Fruit fly (Drosophila melanogaster) whole organism, embryonic: ENCODE measurements around the gene Pino.
A peak's percentile ranks its signal among the peaks of the same experiment; 100 is the strongest.

Experiments used
- CG10274 ChIP-seq: fragments of 200-800 bp; sonication (Bioruptor generic); optimal IDR thresholded peaks from 3 replicates; lab custom pipeline; 2017; ENCODE audit warnings: missing biosample characterization, mild to moderate bottlenecking, missing genetic modification characterization
- CG10543 ChIP-seq: fragments of 200-800 bp; sonication (Bioruptor generic); optimal IDR thresholded peaks from 3 replicates; lab custom pipeline; 2017; ENCODE audit warnings: missing biosample characterization, mild to moderate bottlenecking, missing genetic modification characterization, moderate library complexity
- CG12155 ChIP-seq: fragments of 200-800 bp; sonication (Bioruptor generic); optimal IDR thresholded peaks from 3 replicates; lab custom pipeline; 2016; ENCODE audit warnings: missing biosample characterization, missing genetic modification characterization
- CG12391 ChIP-seq: fragments of 200-800 bp; sonication (Bioruptor generic); optimal IDR thresholded peaks from 3 replicates; lab custom pipeline; 2018; ENCODE audit warnings: missing biosample characterization, mild to moderate bottlenecking, missing genetic modification characterization, moderate library complexity
- CG13123 ChIP-seq: fragments of 200-800 bp; sonication (Bioruptor generic); optimal IDR thresholded peaks from 2 replicates; lab custom pipeline; 2016; ENCODE audit warnings: missing biosample characterization, missing genetic modification characterization
- CG13287 ChIP-seq: fragments of 200-800 bp; sonication (Bioruptor generic); IDR thresholded peaks from 2 replicates; pipeline ENCODE4 v1.3.6; 2022; ENCODE audit warnings: missing biosample characterization, missing genetic modification characterization; ENCODE audit not compliant: partially characterized antibody
- CG13894 ChIP-seq: fragments of 200-800 bp; sonication (Bioruptor generic); optimal IDR thresholded peaks from 3 replicates; lab custom pipeline; 2018; ENCODE audit warnings: missing biosample characterization, mild to moderate bottlenecking, missing genetic modification characterization, moderate library complexity
- CG15073 ChIP-seq: fragments of 200-800 bp; sonication (Bioruptor generic); optimal IDR thresholded peaks from 2 replicates; lab custom pipeline; 2016; ENCODE audit warnings: missing biosample characterization, missing genetic modification characterization
- CG17385 ChIP-seq: fragments of 200-800 bp; sonication (Bioruptor generic); optimal IDR thresholded peaks from 3 replicates; lab custom pipeline; 2018; ENCODE audit warnings: missing biosample characterization, mild to moderate bottlenecking, missing genetic modification characterization
- CG2875 ChIP-seq: fragments of 200-800 bp; sonication (Bioruptor generic); optimal IDR thresholded peaks from 2 replicates; lab custom pipeline; 2017; ENCODE audit warnings: missing biosample characterization, mild to moderate bottlenecking, missing genetic modification characterization, missing genetic modification reagents
- CG30431 ChIP-seq: fragments of 200-800 bp; sonication (Bioruptor generic); optimal IDR thresholded peaks from 2 replicates; lab custom pipeline; 2017; ENCODE audit warnings: missing biosample characterization, missing genetic modification characterization
- CG3995 ChIP-seq: fragments of 200-800 bp; sonication (Bioruptor generic); optimal IDR thresholded peaks from 3 replicates; lab custom pipeline; 2016; ENCODE audit warnings: missing biosample characterization, missing genetic modification characterization
- CG42726 ChIP-seq: fragments of 200-800 bp; sonication (Bioruptor generic); IDR thresholded peaks from 2 replicates; pipeline ENCODE4 v1.3.6; 2022; ENCODE audit warnings: missing biosample characterization, missing genetic modification characterization; ENCODE audit not compliant: partially characterized antibody
- CG4730 ChIP-seq: fragments of 200-800 bp; sonication (Bioruptor generic); IDR thresholded peaks from 2 replicates; pipeline ENCODE4 v1.3.6; 2022; ENCODE audit warnings: missing biosample characterization, missing genetic modification characterization
- CG6683 ChIP-seq: fragments of 200-800 bp; sonication (Bioruptor generic); optimal IDR thresholded peaks from 2 replicates; lab custom pipeline; 2017; ENCODE audit warnings: missing biosample characterization, mild to moderate bottlenecking, missing genetic modification characterization, missing genetic modification reagents
- CG7786 ChIP-seq: fragments of 200-800 bp; sonication (Bioruptor generic); optimal IDR thresholded peaks from 2 replicates; lab custom pipeline; 2016; ENCODE audit warnings: missing biosample characterization, missing genetic modification characterization
- CG8290 ChIP-seq, 3 experiments: fragments of 200-800 bp; sonication (Bioruptor generic); optimal IDR thresholded peaks; 2 replicates each; lab custom pipeline; 2016 to 2019; ENCODE audit warnings: missing biosample characterization in 3 of 3, missing genetic modification characterization in 3 of 3, mild to moderate bottlenecking in 2 of 3, moderate library complexity in 1 of 3
- CG9876 ChIP-seq: fragments of 200-800 bp; sonication (Bioruptor generic); optimal IDR thresholded peaks from 2 replicates; lab custom pipeline; 2016; ENCODE audit warnings: missing biosample characterization, missing genetic modification characterization
- CoRest ChIP-seq: fragments of 200-800 bp; sonication (Bioruptor generic); optimal IDR thresholded peaks from 3 replicates; lab custom pipeline; 2018; ENCODE audit warnings: missing biosample characterization, mild to moderate bottlenecking, missing genetic modification characterization, moderate library complexity
- D19A ChIP-seq: fragments of 200-800 bp; optimal IDR thresholded peaks from 3 replicates; lab custom pipeline; 2019; ENCODE audit warnings: missing biosample characterization, mild to moderate bottlenecking, missing genetic modification characterization, moderate library complexity
- D19B ChIP-seq: fragments of 200-800 bp; sonication (Bioruptor generic); optimal IDR thresholded peaks from 2 replicates; lab custom pipeline; 2017; ENCODE audit warnings: missing biosample characterization, mild to moderate bottlenecking, missing genetic modification characterization
- Dfd ChIP-seq, 2 experiments: fragments of >200 bp; optimal IDR thresholded peaks; 2 replicates each; lab custom pipeline; 2017; ENCODE audit warnings: missing biosample characterization in 2 of 2, missing genetic modification characterization in 2 of 2
- Ets65A ChIP-seq: fragments of 200-800 bp; sonication (Bioruptor generic); peaks from one replicate; lab custom pipeline; 2016; ENCODE audit warnings: missing biosample characterization, missing genetic modification characterization
- Gsc ChIP-seq: fragments of 200-800 bp; sonication (Bioruptor generic); IDR thresholded peaks from 2 replicates; pipeline ENCODE4 v1.3.6; 2022; ENCODE audit warnings: missing biosample characterization, missing genetic modification characterization
- Gug ChIP-seq: fragments of 200-800 bp; sonication (Bioruptor generic); IDR thresholded peaks from 4 replicates; pipeline ENCODE4 v1.3.6; 2022; ENCODE audit warnings: missing biosample characterization, missing genetic modification characterization
- HmgZ ChIP-seq: fragments of 200-800 bp; sonication (Bioruptor generic); optimal IDR thresholded peaks from 2 replicates; lab custom pipeline; 2018; ENCODE audit warnings: missing biosample characterization, mild to moderate bottlenecking, missing genetic modification characterization
- Lim3 ChIP-seq: fragments of 200-800 bp; sonication (Bioruptor generic); IDR thresholded peaks from 2 replicates; pipeline ENCODE4 v1.3.6; 2022; ENCODE audit warnings: missing biosample characterization, missing genetic modification characterization
- Optix ChIP-seq: fragments of 200-800 bp; sonication (Bioruptor generic); IDR thresholded peaks from 3 replicates; pipeline ENCODE4 v1.3.6; 2022; ENCODE audit warnings: missing biosample characterization, missing genetic modification characterization
- Scr ChIP-seq: fragments of 200-800 bp; sonication (Bioruptor generic); IDR thresholded peaks from 2 replicates; pipeline ENCODE4 v1.3.6; 2022; ENCODE audit warnings: missing biosample characterization, missing genetic modification characterization; ENCODE audit not compliant: partially characterized antibody
- Xbp1 ChIP-seq: fragments of 200-800 bp; sonication (Bioruptor generic); optimal IDR thresholded peaks from 3 replicates; lab custom pipeline; 2016; ENCODE audit warnings: missing biosample characterization, mild to moderate bottlenecking, missing genetic modification characterization
- Xrp1 ChIP-seq: fragments of 200-800 bp; sonication (Bioruptor generic); IDR thresholded peaks from 2 replicates; pipeline ENCODE4 v1.3.6; 2022; ENCODE audit warnings: missing biosample characterization, missing genetic modification characterization
- abd-A ChIP-seq: fragments of 200-800 bp; sonication (Bioruptor generic); optimal IDR thresholded peaks from 3 replicates; lab custom pipeline; 2019; ENCODE audit warnings: missing biosample characterization, mild to moderate bottlenecking, missing genetic modification characterization, moderate library complexity
- cad ChIP-seq: fragments of >200 bp; optimal IDR thresholded peaks from 2 replicates; lab custom pipeline; 2017; ENCODE audit warnings: missing biosample characterization, missing genetic modification characterization
- cg ChIP-seq: fragments of 200-800 bp; sonication (Bioruptor generic); optimal IDR thresholded peaks from 3 replicates; lab custom pipeline; 2019; ENCODE audit warnings: missing biosample characterization, mild to moderate bottlenecking, missing genetic modification characterization, moderate library complexity
- corto ChIP-seq: fragments of 200-800 bp; sonication (Bioruptor generic); optimal IDR thresholded peaks from 2 replicates; lab custom pipeline; 2016; ENCODE audit warnings: missing biosample characterization, mild to moderate bottlenecking, missing genetic modification characterization, moderate library complexity
- dati ChIP-seq: fragments of 200-800 bp; sonication (Bioruptor generic); IDR thresholded peaks from 2 replicates; pipeline ENCODE4 v1.3.6; 2022; ENCODE audit warnings: missing biosample characterization, missing genetic modification characterization
- en ChIP-seq: fragments of 200-800 bp; sonication (Bioruptor generic); optimal IDR thresholded peaks from 2 replicates; lab custom pipeline; 2016; ENCODE audit warnings: missing biosample characterization, missing genetic modification characterization
- fd102C ChIP-seq: fragments of 200-800 bp; sonication (Bioruptor generic); optimal IDR thresholded peaks from 2 replicates; lab custom pipeline; 2018; ENCODE audit warnings: missing biosample characterization, mild to moderate bottlenecking, missing genetic modification characterization, moderate library complexity
- fd96Cb ChIP-seq: fragments of 200-800 bp; sonication (Bioruptor generic); optimal IDR thresholded peaks from 2 replicates; lab custom pipeline; 2018; ENCODE audit warnings: missing biosample characterization, mild to moderate bottlenecking, missing genetic modification characterization, moderate library complexity
- ftz-f1 ChIP-seq: fragments of 200-800 bp; sonication (Bioruptor generic); optimal IDR thresholded peaks from 2 replicates; lab custom pipeline; 2016; ENCODE audit warnings: missing biosample characterization, missing genetic modification characterization
- gt ChIP-seq: fragments of 200-800 bp; sonication (Bioruptor generic); IDR thresholded peaks from 2 replicates; pipeline ENCODE4 v1.3.6; 2022; ENCODE audit warnings: missing biosample characterization, missing genetic modification characterization
- luna ChIP-seq: fragments of 200-800 bp; sonication (Bioruptor generic); optimal IDR thresholded peaks from 2 replicates; lab custom pipeline; 2016; ENCODE audit warnings: missing biosample characterization, missing genetic modification characterization
- nau ChIP-seq: fragments of 200-800 bp; sonication (Bioruptor generic); optimal IDR thresholded peaks from 3 replicates; lab custom pipeline; 2017; ENCODE audit warnings: missing biosample characterization, mild to moderate bottlenecking, missing genetic modification characterization, missing genetic modification reagents
- sd ChIP-seq: fragments of 200-800 bp; sonication (Bioruptor generic); optimal IDR thresholded peaks from 3 replicates; lab custom pipeline; 2018; ENCODE audit warnings: missing biosample characterization, mild to moderate bottlenecking, missing genetic modification characterization, moderate library complexity
- unpg ChIP-seq: fragments of 200-800 bp; sonication (Bioruptor generic); optimal IDR thresholded peaks from 3 replicates; lab custom pipeline; 2018; ENCODE audit warnings: missing biosample characterization, mild to moderate bottlenecking, missing genetic modification characterization, moderate library complexity
- wek ChIP-seq: fragments of 200-800 bp; sonication (Bioruptor generic); optimal IDR thresholded peaks from 3 replicates; lab custom pipeline; 2018; ENCODE audit warnings: missing biosample characterization, mild to moderate bottlenecking, missing genetic modification characterization, moderate library complexity
- yki ChIP-seq: fragments of >200 bp; optimal IDR thresholded peaks from 3 replicates; lab custom pipeline; 2018

Pino gene

DNA sequence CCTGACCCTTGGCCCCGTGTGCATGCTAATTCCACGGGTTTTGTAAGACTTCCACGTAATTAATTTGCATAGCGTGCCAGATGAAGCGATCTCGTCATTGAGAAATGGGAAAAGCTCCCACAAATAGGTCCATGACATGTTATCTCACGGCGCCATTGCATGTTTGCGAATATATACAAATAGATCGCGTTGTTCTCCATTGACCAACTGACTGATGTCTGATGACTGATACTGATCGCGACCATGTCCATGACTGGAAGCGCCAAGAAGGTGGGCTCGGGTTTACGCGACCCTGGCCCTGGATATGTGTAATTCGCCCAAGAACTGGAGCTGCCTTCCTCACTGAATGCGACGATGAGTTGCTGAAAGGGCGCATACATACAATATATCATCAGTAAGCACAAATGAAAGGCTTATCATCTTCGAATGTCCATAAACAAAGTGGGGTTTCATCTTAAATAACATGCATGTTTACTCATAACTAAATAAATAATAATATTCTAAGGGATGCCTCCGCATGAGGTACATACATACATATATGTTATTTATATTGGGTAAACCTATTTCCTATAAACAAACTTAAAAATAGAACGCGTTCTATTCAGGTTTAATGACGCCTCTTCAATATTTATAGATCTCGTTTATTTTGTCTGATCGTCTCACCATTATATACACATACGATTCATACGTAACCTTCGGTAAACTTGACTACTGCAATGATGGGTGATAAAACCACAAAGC, 5.5 kb downstream of the Pino start (continued):
- TF ChIP-seq unpg (GFP tag; lab: Kevin White, UChicago) (peak; percentile 55), luna (GFP tag; lab: Kevin White, UChicago) (no peak), fd96Cb (tag; lab: Kevin White, UChicago) (peak; percentile 29), Ets65A (GFP tag; lab: Kevin White, UChicago) (no peak), HmgZ (peak; percentile 23), Optix (no peak), gt (no peak), CG10543 (peak; percentile 46), yki (lab: Kevin White, UChicago) (no peak), fd102C (GFP tag; lab: Kevin White, UChicago) (no peak), CG4730 (no peak), CG3995 (no peak), ftz-f1 (GFP tag; lab: Kevin White, UChicago) (no peak), corto (GFP tag; lab: Kevin White, UChicago) (no peak), CG12391 (tag; lab: Kevin White, UChicago) (peak; percentile 20), Scr (GFP tag; lab: Robert Waterston, UW) (no peak), Lim3 (GFP tag; lab: Robert Waterston, UW) (no peak), CoRest (tag; lab: Kevin White, UChicago) (peak; percentile 34), CG13287 (no peak), CG13123 (GFP tag; lab: Kevin White, UChicago) (peak; percentile 18)

DNA sequence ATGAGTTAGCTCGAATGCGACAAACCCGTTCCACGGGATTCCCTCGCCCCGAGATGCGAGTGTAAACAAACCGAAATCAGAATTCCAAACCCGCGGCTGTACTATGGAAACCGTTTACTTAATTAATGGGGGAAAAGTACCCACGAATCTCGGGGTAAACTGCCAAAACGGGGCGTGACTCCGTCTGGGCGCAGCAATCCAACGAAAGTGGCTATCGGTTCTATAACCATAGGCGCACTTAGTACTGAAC, 6.1 kb downstream of the Pino start:
- TF ChIP-seq CG15073 (no peak), Xbp1 (GFP tag; lab: Kevin White, UChicago) (no peak), Ets65A (GFP tag; lab: Kevin White, UChicago) (peak; percentile 61), Dfd (GFP tag; optimal IDR thresholded peaks at IDR 0.05; lab: Kevin White, UChicago) (no peak), dati (GFP tag; lab: Robert Waterston, UW) (no peak), CG13894 (tag; lab: Kevin White, UChicago) (peak; percentile 37), sd (tag; lab: Kevin White, UChicago) (peak; percentile 80), CG9876 (GFP tag; lab: Kevin White, UChicago) (no peak), CG12155 (GFP tag; lab: Kevin White, UChicago) (no peak)

DNA sequence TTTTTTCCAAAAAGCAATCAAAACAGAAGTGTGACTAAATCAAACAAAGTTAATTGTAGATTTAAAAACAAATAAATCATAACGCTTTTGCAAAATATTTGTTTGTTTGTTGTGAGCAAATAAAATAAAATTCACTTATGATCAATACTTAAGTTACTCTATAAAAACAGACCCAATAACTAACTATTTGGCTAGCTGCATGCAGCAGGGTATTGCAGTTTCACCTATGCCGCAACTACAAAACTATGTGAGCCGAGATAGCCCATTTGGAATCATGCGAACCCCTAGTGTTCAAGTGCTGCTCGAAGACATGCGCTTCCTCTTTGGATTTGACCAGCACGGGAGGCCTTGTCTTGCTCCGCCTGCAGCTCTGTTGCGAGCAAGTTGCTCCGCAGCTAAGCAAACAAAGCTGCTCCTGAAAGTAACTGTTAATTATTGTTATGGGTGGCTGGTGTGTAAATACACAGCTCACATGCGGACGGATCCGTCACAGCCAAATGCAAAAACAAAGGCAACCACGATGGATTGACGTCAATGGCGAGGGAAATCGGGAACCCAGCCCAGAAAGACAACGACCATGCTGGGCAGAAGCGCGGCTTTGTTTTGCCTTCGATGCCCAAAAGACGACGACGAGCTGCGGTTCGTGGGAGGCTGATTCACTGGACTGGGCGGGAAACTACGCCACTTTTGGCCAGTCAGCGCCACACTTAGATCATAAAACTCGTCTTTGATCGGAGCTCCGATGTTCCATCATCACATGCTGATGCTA, 6.6 kb downstream of the Pino start:
- TF ChIP-seq D19B (GFP tag; lab: Kevin White, UChicago) (no peak), cg (no peak), CG2875 (GFP tag; lab: Kevin White, UChicago) (peak; percentile 0), D19A (tag; lab: Kevin White, UChicago) (peak; percentile 76), wek (GFP tag; lab: Kevin White, UChicago) (peak; percentile 25), nau (GFP tag; lab: Kevin White, UChicago) (peak; percentile 8), cad (GFP tag; lab: Kevin White, UChicago) (no peak), CG42726 (GFP tag; lab: Robert Waterston, UW) (no peak), Xrp1 (peak; percentile 38; the same call in 1 of the 2 replicates), CG6683 (GFP tag; lab: Kevin White, UChicago) (no peak), CG17385 (GFP tag; lab: Kevin White, UChicago) (no peak), en (GFP tag; lab: Kevin White, UChicago) (no peak), CG30431 (GFP tag; lab: Kevin White, UChicago) (no peak), Gug (no peak), CG7786 (GFP tag; lab: Kevin White, UChicago) (no peak), CG8290 (GFP tag; optimal IDR thresholded peaks at IDR 0.05; lab: Kevin White, UChicago) (no peak), CG8290 (tag; optimal IDR thresholded peaks at IDR 0.05; lab: Kevin White, UChicago) (peak in 1 of 2 experiments; percentile 2), CG10274 (GFP tag; lab: Kevin White, UChicago) (peak; percentile 81), Gsc (GFP tag; lab: Robert Waterston, UW) (no peak), abd-A (peak; percentile 46)
